Worm (Caenorhabditis elegans): Measurements from ENCODE around the gene C12D8.21.

C12D8.21 gene

ce11 chrV:10246967-10247366 lies 6.0 kb upstream of the C12D8.21 start (continued):
- TF ChIP-seq nhr-28 (tag; optimal IDR thresholded peaks at IDR 0.05) = no peak
- TF ChIP-seq daf-12 (tag; optimal IDR thresholded peaks at IDR 0.05) = no peak

ce11 chrV:10246443-10246885 lies 5.5 kb upstream of the C12D8.21 start:
- TF ChIP-seq skn-1 (tag; optimal IDR thresholded peaks at IDR 0.05) (no peak), fkh-2 (tag; optimal IDR thresholded peaks at IDR 0.05) (no peak), pqm-1 (tag; optimal IDR thresholded peaks at IDR 0.05) (no peak), snpc-4 (tag; optimal IDR thresholded peaks at IDR 0.05) (peak; percentile 18), nhr-77 (tag; optimal IDR thresholded peaks at IDR 0.05) (no peak), ceh-82 (tag; optimal IDR thresholded peaks at IDR 0.05) (no peak), fkh-10 (GFP tag; optimal IDR thresholded peaks at IDR 0.05) (peak; percentile 57), ZK546.5 (tag; optimal IDR thresholded peaks at IDR 0.05) (no peak), mdl-1 (tag; optimal IDR thresholded peaks at IDR 0.05) (peak; percentile 89), hmg-11 (tag; optimal IDR thresholded peaks at IDR 0.05) (no peak), elt-1 (tag; optimal IDR thresholded peaks at IDR 0.05) (no peak), pha-4 (tag; optimal IDR thresholded peaks at IDR 0.05) (peak; percentile 79), fos-1 (tag; optimal IDR thresholded peaks at IDR 0.05) (no peak), daf-12 (tag; optimal IDR thresholded peaks at IDR 0.05) (no peak), nhr-43 (tag; optimal IDR thresholded peaks at IDR 0.05; ENCODE audit: poor library complexity, severe bottlenecking) (no peak), ama-1 (optimal IDR thresholded peaks at IDR 0.05) (no peak), ceh-16 (tag; optimal IDR thresholded peaks at IDR 0.05) (no peak), R02D3.7 (tag; optimal IDR thresholded peaks at IDR 0.05) (no peak), unc-62 (GFP tag; optimal IDR thresholded peaks at IDR 0.05) (no peak), mml-1 (tag; optimal IDR thresholded peaks at IDR 0.05) (no peak), tbx-2 (tag; optimal IDR thresholded peaks at IDR 0.05) (no peak), unc-39 (tag; optimal IDR thresholded peaks at IDR 0.05) (no peak), egl-5 (tag; optimal IDR thresholded peaks at IDR 0.05) (peak; percentile 62), nhr-23 (tag; optimal IDR thresholded peaks at IDR 0.05) (no peak), elt-3 (tag; optimal IDR thresholded peaks at IDR 0.05) (no peak), nhr-12 (tag; optimal IDR thresholded peaks at IDR 0.05) (no peak), nhr-11 (tag; optimal IDR thresholded peaks at IDR 0.05) (no peak), ztf-11 (tag; optimal IDR thresholded peaks at IDR 0.05) (no peak), lin-15B (tag; optimal IDR thresholded peaks at IDR 0.05) (peak; percentile 34), zag-1 (tag; optimal IDR thresholded peaks at IDR 0.05) (no peak), nhr-76 (tag; optimal IDR thresholded peaks at IDR 0.05) (no peak), lsy-12 (tag; optimal IDR thresholded peaks at IDR 0.05) (no peak), egl-27 (tag; optimal IDR thresholded peaks at IDR 0.05) (no peak), eor-1 (tag; optimal IDR thresholded peaks at IDR 0.05) (no peak), sea-2 (GFP tag; optimal IDR thresholded peaks at IDR 0.05) (no peak), ztf-4 (tag; optimal IDR thresholded peaks at IDR 0.05) (no peak), lin-39 (tag; optimal IDR thresholded peaks at IDR 0.05) (peak; percentile 94), aly-2 (tag; optimal IDR thresholded peaks at IDR 0.05) (no peak), ceh-9 (tag; optimal IDR thresholded peaks at IDR 0.05) (no peak), nfya-1 (tag; optimal IDR thresholded peaks at IDR 0.05; ENCODE audit: insufficient read depth) (peak; percentile 66), elt-2 (tag; optimal IDR thresholded peaks at IDR 0.05) (no peak), jun-1 (tag; optimal IDR thresholded peaks at IDR 0.05) (no peak), nhr-28 (tag; optimal IDR thresholded peaks at IDR 0.05) (no peak), nhr-25 (tag; optimal IDR thresholded peaks at IDR 0.05) (no peak), nhr-237 (tag; optimal IDR thresholded peaks at IDR 0.05) (no peak), nhr-67 (tag; optimal IDR thresholded peaks at IDR 0.05) (no peak), ceh-28 (tag; optimal IDR thresholded peaks at IDR 0.05) (no peak)

Measured in whole organism, L3 larva.